Worm (Caenorhabditis elegans) whole organism, late embryonic: ENCODE measurements around the gene R04A9.7.
A peak's percentile ranks its signal among the peaks of the same experiment; 100 is the strongest.

Experiments
- C08G9.2 ChIP-seq: sonication (generic microtip); optimal IDR thresholded peaks from 2 replicates; lab custom pipeline; 2016; ENCODE audit warnings: mild to moderate bottlenecking, missing genetic modification characterization, moderate library complexity, missing compliant biosample characterization
- F13H6.1 ChIP-seq: sonication (generic microtip); optimal IDR thresholded peaks from 2 replicates; lab custom pipeline; 2016; ENCODE audit warnings: missing genetic modification characterization, missing compliant biosample characterization
- K02D7.2 ChIP-seq: sonication (generic microtip); optimal IDR thresholded peaks from 2 replicates; lab custom pipeline; 2017; ENCODE audit warnings: mild to moderate bottlenecking, missing genetic modification characterization, missing compliant biosample characterization
- K09A11.1 ChIP-seq: sonication (generic microtip); optimal IDR thresholded peaks from 2 replicates; lab custom pipeline; 2017; ENCODE audit warnings: antibody characterized with exemption, mild to moderate bottlenecking, missing genetic modification characterization, missing compliant biosample characterization; ENCODE audit not compliant: insufficient read depth
- ceh-14 ChIP-seq: sonication (generic microtip); optimal IDR thresholded peaks from 2 replicates; lab custom pipeline; 2016; ENCODE audit warnings: missing genotype, missing genetic modification characterization, missing compliant biosample characterization
- ceh-2 ChIP-seq: sonication (generic microtip); optimal IDR thresholded peaks from 2 replicates; lab custom pipeline; 2016; ENCODE audit warnings: missing genotype, missing genetic modification characterization, missing compliant biosample characterization
- ceh-22 ChIP-seq: sonication (generic microtip); optimal IDR thresholded peaks from 2 replicates; lab custom pipeline; 2017; ENCODE audit warnings: missing biosample characterization, missing genetic modification characterization
- ceh-24 ChIP-seq: sonication (generic microtip); optimal IDR thresholded peaks from 2 replicates; lab custom pipeline; 2016; ENCODE audit warnings: mild to moderate bottlenecking, missing genetic modification characterization, missing compliant biosample characterization
- ceh-30 ChIP-seq: fragments of 150-350 bp; optimal IDR thresholded peaks from 2 replicates; lab custom pipeline; 2014; ENCODE audit warnings: missing biosample characterization, missing genetic modification characterization
- ceh-31 ChIP-seq: sonication (generic microtip); optimal IDR thresholded peaks from 2 replicates; lab custom pipeline; 2016; ENCODE audit warnings: missing genetic modification characterization, missing compliant biosample characterization
- ceh-48 ChIP-seq: sonication (generic microtip); optimal IDR thresholded peaks from 2 replicates; lab custom pipeline; 2016; ENCODE audit warnings: missing genetic modification characterization, inconsistent platforms, missing compliant biosample characterization
- ceh-6 ChIP-seq: fragments of 200-800 bp; sonication (Bioruptor generic); optimal IDR thresholded peaks from 2 replicates; lab custom pipeline; 2018; ENCODE audit warnings: mild to moderate bottlenecking, missing genetic modification characterization, missing compliant biosample characterization
- dve-1 ChIP-seq: sonication (generic microtip); optimal IDR thresholded peaks from 2 replicates; lab custom pipeline; 2017; ENCODE audit warnings: antibody characterized with exemption, mild to moderate bottlenecking, missing genetic modification characterization, missing compliant biosample characterization
- fax-1 ChIP-seq: sonication (generic microtip); optimal IDR thresholded peaks from 2 replicates; lab custom pipeline; 2016; ENCODE audit warnings: missing genotype, missing genetic modification characterization, missing compliant biosample characterization
- fkh-10 ChIP-seq: fragments of 150-350 bp; optimal IDR thresholded peaks from 2 replicates; lab custom pipeline; 2014; ENCODE audit warnings: missing biosample characterization, missing genetic modification reagents, missing genetic modification characterization
- fkh-6 ChIP-seq: sonication (generic microtip); optimal IDR thresholded peaks from 2 replicates; lab custom pipeline; 2016; ENCODE audit warnings: missing genetic modification characterization, missing compliant biosample characterization
- hlh-30 ChIP-seq: sonication (generic microtip); optimal IDR thresholded peaks from 2 replicates; lab custom pipeline; 2017; ENCODE audit warnings: antibody characterized with exemption, missing genetic modification characterization, missing compliant biosample characterization; ENCODE audit not compliant: insufficient read depth
- lin-11 ChIP-seq: fragments of 200-800 bp; sonication (Bioruptor generic); optimal IDR thresholded peaks from 2 replicates; lab custom pipeline; 2018; ENCODE audit warnings: mild to moderate bottlenecking, missing genetic modification characterization, missing compliant biosample characterization
- madf-2 ChIP-seq: sonication (generic microtip); optimal IDR thresholded peaks from 2 replicates; lab custom pipeline; 2017; ENCODE audit warnings: missing genetic modification characterization, missing compliant biosample characterization
- mec-3 ChIP-seq: sonication (generic microtip); optimal IDR thresholded peaks from 2 replicates; lab custom pipeline; 2016; ENCODE audit warnings: borderline replicate concordance, missing genetic modification characterization, missing compliant biosample characterization
- nfya-1 ChIP-seq: sonication (generic microtip); optimal IDR thresholded peaks from 2 replicates; lab custom pipeline; 2017; ENCODE audit warnings: missing genetic modification characterization, mild to moderate bottlenecking, missing compliant biosample characterization, antibody characterized with exemption, moderate library complexity
- nhr-11 ChIP-seq: fragments of 150-350 bp; optimal IDR thresholded peaks from 2 replicates; lab custom pipeline; 2014; ENCODE audit warnings: missing biosample characterization, missing genetic modification characterization
- nhr-232 ChIP-seq: sonication (generic microtip); optimal IDR thresholded peaks from 2 replicates; lab custom pipeline; 2016; ENCODE audit warnings: missing genetic modification characterization, missing compliant biosample characterization
- pat-9 ChIP-seq: fragments of 200-800 bp; sonication (Bioruptor generic); optimal IDR thresholded peaks from 2 replicates; lab custom pipeline; 2018; ENCODE audit warnings: mild to moderate bottlenecking, missing genetic modification characterization, moderate library complexity, missing compliant biosample characterization
- pha-2 ChIP-seq: sonication (generic microtip); optimal IDR thresholded peaks from 2 replicates; lab custom pipeline; 2017; ENCODE audit warnings: mild to moderate bottlenecking, missing genetic modification characterization, missing compliant biosample characterization
- pha-4 ChIP-seq: fragments of 150-350 bp; optimal IDR thresholded peaks from 2 replicates; lab custom pipeline; 2018; ENCODE audit warnings: missing biosample characterization, missing genetic modification reagents, missing genetic modification characterization
- pqm-1 ChIP-seq: sonication (generic microtip); optimal IDR thresholded peaks from 2 replicates; lab custom pipeline; 2016; ENCODE audit warnings: missing genetic modification characterization, missing compliant biosample characterization
- sdc-2 ChIP-seq: sonication (generic microtip); optimal IDR thresholded peaks from 2 replicates; lab custom pipeline; 2016; ENCODE audit warnings: missing genotype, missing genetic modification characterization, missing compliant biosample characterization
- syd-9 ChIP-seq: sonication (generic microtip); optimal IDR thresholded peaks from 2 replicates; lab custom pipeline; 2016; ENCODE audit warnings: mild to moderate bottlenecking, missing genetic modification characterization, moderate library complexity, missing compliant biosample characterization
- tbx-2 ChIP-seq: sonication (generic microtip); optimal IDR thresholded peaks from 2 replicates; lab custom pipeline; 2016; ENCODE audit warnings: missing genetic modification characterization, missing compliant biosample characterization
- tbx-7 ChIP-seq: sonication (generic microtip); optimal IDR thresholded peaks from 2 replicates; lab custom pipeline; 2016; ENCODE audit warnings: missing genotype, missing genetic modification characterization, missing compliant biosample characterization
- ttx-3 ChIP-seq: sonication (generic microtip); optimal IDR thresholded peaks from 2 replicates; lab custom pipeline; 2016; ENCODE audit warnings: missing genetic modification reagents, missing genetic modification characterization, missing compliant biosample characterization
- unc-3 ChIP-seq, 2 experiments: fragments of 200-800 bp in 1 of 2; sonication (Bioruptor generic) in 1 of 2; sonication (generic microtip) in 1 of 2; conservative IDR thresholded peaks in 1 of 2; optimal IDR thresholded peaks in 1 of 2; 2 replicates each; pipeline versions ENCODE4 v1.3.6 to Lab custom; 2016 to 2022; ENCODE audit warnings: missing compliant biosample characterization in 2 of 2, missing genetic modification characterization in 2 of 2, missing genetic modification reagents in 1 of 2
- unc-42 ChIP-seq: sonication (generic microtip); optimal IDR thresholded peaks from 2 replicates; lab custom pipeline; 2016; ENCODE audit warnings: missing genotype, missing genetic modification characterization, missing compliant biosample characterization
- unc-55 ChIP-seq: sonication (generic microtip); optimal IDR thresholded peaks from 2 replicates; lab custom pipeline; 2017; ENCODE audit warnings: missing biosample characterization, missing genetic modification reagents, missing genetic modification characterization
- ztf-16 ChIP-seq: sonication (generic microtip); optimal IDR thresholded peaks from 2 replicates; lab custom pipeline; 2017; ENCODE audit warnings: missing genetic modification characterization, missing compliant biosample characterization

R04A9.7 gene

ce11 chrX:388728-389127, 6.0 kb downstream of the R04A9.7 start, which contains the start of gene ceh-93:
Gene ceh-93 (minus strand): TSS chrX:388797.
- TF ChIP-seq nfya-1 (peak; percentile 90), K02D7.2 (tag; lab: Kevin White, UChicago) (no peak), tbx-2 (tag; lab: Kevin White, UChicago) (no peak), fkh-6 (tag; lab: Kevin White, UChicago) (no peak), ceh-30 (tag; lab: Kevin White, UChicago) (no peak), ceh-24 (tag; lab: Kevin White, UChicago) (no peak), ceh-2 (tag; lab: Kevin White, UChicago) (no peak), unc-42 (tag; lab: Kevin White, UChicago) (no peak), F13H6.1 (no peak)

- peak; percentile 58 for TF ChIP-seq ceh-48 (tag; lab: Kevin White, UChicago)
- peak; percentile 36 for TF ChIP-seq sdc-2 (tag; lab: Kevin White, UChicago)
- no peak for TF ChIP-seq ceh-22
- no peak for TF ChIP-seq pqm-1
- TF ChIP-seq nfya-1, result peak; percentile 95
- peak; percentile 26 for TF ChIP-seq ceh-31 (tag; lab: Kevin White, UChicago)
- TF ChIP-seq tbx-2 (tag; lab: Kevin White, UChicago), result peak; percentile 41
- TF ChIP-seq mec-3, result no peak
- TF ChIP-seq hlh-30 (tag; lab: Kevin White, UChicago), result peak; percentile 43
Observed at ce11 chrX:382692-383091, 12.0 kb downstream of the R04A9.7 start, which contains the start of gene ife-2. Gene ife-2 (minus strand): TSS chrX:382709.

DNA sequence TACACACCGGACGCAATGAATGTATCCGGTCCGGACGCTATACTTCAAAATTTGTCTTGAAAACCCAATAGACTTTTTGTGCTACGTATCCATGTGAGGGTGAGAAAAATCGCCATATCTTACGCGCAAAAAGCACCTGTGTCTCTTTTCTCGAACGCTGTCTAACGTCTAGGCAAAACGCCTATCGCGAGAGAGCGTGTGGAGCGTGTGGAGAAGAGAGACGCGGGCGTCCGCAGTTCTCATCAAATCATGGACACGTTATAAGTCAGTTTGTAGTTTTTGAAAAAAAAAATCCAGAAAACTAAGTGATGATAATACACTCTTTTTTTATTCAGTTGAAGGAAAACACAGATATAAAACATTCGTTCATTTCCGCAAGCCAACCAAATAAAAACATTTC, 13.7 kb downstream of the R04A9.7 start:
- TF ChIP-seq dve-1 (tag; lab: Kevin White, UChicago), result no peak
- no peak for TF ChIP-seq ttx-3
- no peak for TF ChIP-seq C08G9.2 (tag; lab: Kevin White, UChicago)
- no peak for TF ChIP-seq tbx-7 (tag; lab: Kevin White, UChicago)
- TF ChIP-seq pha-2 (tag; lab: Kevin White, UChicago), result no peak
- no peak for TF ChIP-seq fax-1
- no peak for TF ChIP-seq K02D7.2 (tag; lab: Kevin White, UChicago)
- TF ChIP-seq ceh-48 (tag; lab: Kevin White, UChicago), result no peak
- no peak for TF ChIP-seq syd-9 (tag; lab: Kevin White, UChicago)
- TF ChIP-seq lin-11 (tag; lab: Kevin White, UChicago), result no peak
- no peak for TF ChIP-seq pha-4
- no peak for TF ChIP-seq fkh-6 (tag; lab: Kevin White, UChicago)
- no peak for TF ChIP-seq unc-3 (GFP tag; conservative IDR thresholded peaks at IDR 0.05; lab: Robert Waterston, UW)
- no peak for TF ChIP-seq unc-3 (tag; optimal IDR thresholded peaks at IDR 0.05; lab: Kevin White, UChicago)
- no peak for TF ChIP-seq nhr-232 (tag; lab: Kevin White, UChicago)
- TF ChIP-seq unc-55 (GFP tag; lab: Kevin White, UChicago), result no peak
- TF ChIP-seq ceh-31 (tag; lab: Kevin White, UChicago), result no peak
- TF ChIP-seq K09A11.1 (tag; lab: Kevin White, UChicago), result no peak

DNA sequence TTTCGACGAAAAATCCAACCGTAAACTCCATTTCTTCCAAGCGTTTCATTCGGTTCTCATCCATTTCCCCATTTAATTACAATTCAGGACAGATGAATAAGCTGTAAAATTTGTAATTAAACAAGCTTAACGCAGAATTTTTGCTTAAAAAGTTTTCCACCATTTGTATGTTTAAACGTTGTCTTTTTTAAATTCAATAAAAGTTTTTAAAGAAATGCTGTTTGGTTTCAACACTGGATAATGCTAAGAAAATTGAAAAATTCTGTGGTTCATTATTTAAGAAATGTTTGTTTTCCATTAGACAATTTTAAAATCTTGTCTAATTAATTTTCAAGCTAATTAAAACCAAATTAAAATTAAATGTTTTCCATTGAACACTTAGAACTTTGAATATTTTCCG, 14.2 kb downstream of the R04A9.7 start, which contains the start of gene R04A9.3:
Gene R04A9.3, minus strand, starts transcription at position 101 of the 400 bp plus-strand sequence.
- no peak for TF ChIP-seq pat-9 (tag; lab: Kevin White, UChicago)
- TF ChIP-seq fkh-10 (GFP tag; lab: Kevin White, UChicago), result no peak
- no peak for TF ChIP-seq ceh-2 (tag; lab: Kevin White, UChicago)
- no peak for TF ChIP-seq ceh-6 (GFP tag; lab: Kevin White, UChicago)
- no peak for TF ChIP-seq ztf-16 (tag; lab: Kevin White, UChicago)
- no peak for TF ChIP-seq ceh-31 (tag; lab: Kevin White, UChicago)
- no peak for TF ChIP-seq ceh-14 (tag; lab: Kevin White, UChicago)
- no peak for TF ChIP-seq nhr-11 (tag; lab: Kevin White, UChicago)
- no peak for TF ChIP-seq madf-2 (tag; lab: Kevin White, UChicago)
